Fruit fly (Drosophila melanogaster): ENCODE results near the gene CG31528.

Gene CG31528

dm6 chr3R:4400497-4400833 is 15.8 kb upstream of the CG31528 start, which contains the start of gene CG14647 (continued):
- TF ChIP-seq CG10209 (GFP tag; optimal IDR thresholded peaks at IDR 0.05) = no peak
- TF ChIP-seq dm (GFP tag; optimal IDR thresholded peaks at IDR 0.05) = no peak
- TF ChIP-seq CG9817 (tag; optimal IDR thresholded peaks at IDR 0.05) = no peak
- TF ChIP-seq br (optimal IDR thresholded peaks at IDR 0.05) = no peak
- no peak for TF ChIP-seq ken (GFP tag; IDR thresholded peaks at IDR 0.05)
- TF ChIP-seq hb (GFP tag; IDR thresholded peaks at IDR 0.05; ENCODE audit: partially characterized antibody) = no peak
- TF ChIP-seq shn (GFP tag; optimal IDR thresholded peaks at IDR 0.05) = no peak
- TF ChIP-seq HmgZ (tag; optimal IDR thresholded peaks at IDR 0.05) = no peak
- TF ChIP-seq MBD-R2 (GFP tag; IDR thresholded peaks at IDR 0.05) = peak; percentile 67
- no peak for TF ChIP-seq unc-4 (GFP tag; IDR thresholded peaks at IDR 0.05; ENCODE audit: partially characterized antibody)
- TF ChIP-seq nerfin-2 (GFP tag; IDR thresholded peaks at IDR 0.05; ENCODE audit: partially characterized antibody) = no peak
- no peak for TF ChIP-seq lab (GFP tag; optimal IDR thresholded peaks at IDR 0.05)
- no peak for TF ChIP-seq Usf (GFP tag; optimal IDR thresholded peaks at IDR 0.05)
- no peak for TF ChIP-seq pan (optimal IDR thresholded peaks at IDR 0.05)
- peak in 1 of 2 experiments; percentile 14 for TF ChIP-seq pan (GFP tag; optimal IDR thresholded peaks at IDR 0.05 in 1 of 2, IDR thresholded peaks at IDR 0.05 in 1 of 2)

- TF ChIP-seq hb (GFP tag; IDR thresholded peaks at IDR 0.05; ENCODE audit: partially characterized antibody) = 0 out of 3 replicates have a peak, but pooled peaks have one; percentile 6
- TF ChIP-seq mld (GFP tag; IDR thresholded peaks at IDR 0.05; ENCODE audit: partially characterized antibody) = peak; percentile 70; the same call in 1 of the 3 replicates
- peak; percentile 55; the same call in 1 of the 2 replicates for TF ChIP-seq ato (GFP tag; IDR thresholded peaks at IDR 0.05; ENCODE audit: partially characterized antibody)
- peak; percentile 60 for TF ChIP-seq tna (GFP tag; IDR thresholded peaks at IDR 0.05; ENCODE audit: partially characterized antibody)
- peak; percentile 57; the same call in 1 of the 2 replicates for TF ChIP-seq nerfin-2 (GFP tag; IDR thresholded peaks at IDR 0.05; ENCODE audit: partially characterized antibody)
- peak; percentile 43 for TF ChIP-seq D19B (GFP tag; optimal IDR thresholded peaks at IDR 0.05)
- peak; percentile 37; the same call in 2 of the 3 replicates for TF ChIP-seq Opbp (GFP tag; IDR thresholded peaks at IDR 0.05; ENCODE audit: partially characterized antibody)
- no peak for TF ChIP-seq sc (optimal IDR thresholded peaks at IDR 0.05)
- TF ChIP-seq sc (GFP tag; optimal IDR thresholded peaks at IDR 0.05) = no peak
- no peak for TF ChIP-seq zf30C (GFP tag; optimal IDR thresholded peaks at IDR 0.05)
- TF ChIP-seq NFAT (GFP tag; IDR thresholded peaks at IDR 0.05) = no peak
- peak; percentile 11 for TF ChIP-seq HLH4C (GFP tag; IDR thresholded peaks at IDR 0.05; ENCODE audit: partially characterized antibody)
- TF ChIP-seq CG14860 (GFP tag; IDR thresholded peaks at IDR 0.05; ENCODE audit: partially characterized antibody) = peak; percentile 42
- peak; percentile 5 for TF ChIP-seq CG16813 (GFP tag; IDR thresholded peaks at IDR 0.05; ENCODE audit: partially characterized antibody)
- TF ChIP-seq CG7963 (GFP tag; IDR thresholded peaks at IDR 0.05; ENCODE audit: partially characterized antibody) = peak; percentile 70
- TF ChIP-seq Bgb (GFP tag; IDR thresholded peaks at IDR 0.05; ENCODE audit: partially characterized antibody) = peak; percentile 36; the same call in 1 of the 2 replicates
- no peak for TF ChIP-seq CG15269 (tag; optimal IDR thresholded peaks at IDR 0.05)
- TF ChIP-seq amos (GFP tag; IDR thresholded peaks at IDR 0.05; ENCODE audit: partially characterized antibody) = peak; percentile 13; the same call in 1 of the 2 replicates
- TF ChIP-seq sens (GFP tag) = peak; percentile 26
- peak; percentile 51; the same call in 1 of the 2 replicates for TF ChIP-seq bbx (GFP tag; IDR thresholded peaks at IDR 0.05; ENCODE audit: partially characterized antibody)
- TF ChIP-seq CG6791 (GFP tag; IDR thresholded peaks at IDR 0.05; ENCODE audit: partially characterized antibody) = peak; percentile 82
Measured at dm6 chr3R:4401977-4402589, 14.2 kb upstream of the CG31528 start, which contains the start of gene CG9853. TSS of gene CG9853 (minus strand) at chr3R:4402027.
